Worm (Caenorhabditis elegans) whole organism, young adult: Measurements from ENCODE around the gene fbxc-28.

Experiments
- F39B2.1 ChIP-seq: fragments of 200-800 bp; sonication (Bioruptor generic); IDR thresholded peaks from 2 replicates; pipeline ENCODE4 v1.3.6; 2022; ENCODE audit warnings: missing genetic modification reagents, missing genetic modification characterization, missing compliant biosample characterization
- T26A5.8 ChIP-seq: sonication (generic microtip); optimal IDR thresholded peaks from 2 replicates; lab custom pipeline; 2016; ENCODE audit warnings: missing genetic modification characterization, missing compliant biosample characterization
- ama-1 ChIP-seq, 3 experiments: fragments of 150-350 bp in 1 of 3; sonication (generic microtip) in 2 of 3; optimal IDR thresholded peaks; 2 replicates each; lab custom pipeline; 2014 to 2018; ENCODE audit warnings: missing biosample characterization in 2 of 3, missing genetic modification characterization in 2 of 3, missing genetic modification reagents in 2 of 3
- aptf-2 ChIP-seq: fragments of 200-800 bp; sonication (Bioruptor generic); conservative IDR thresholded peaks from 2 replicates; pipeline ENCODE4 v1.3.6; 2022; ENCODE audit warnings: missing genetic modification reagents, missing genetic modification characterization, missing compliant biosample characterization
- attf-6 ChIP-seq: fragments of 200-800 bp; sonication (Bioruptor generic); IDR thresholded peaks from 2 replicates; pipeline ENCODE4 v1.3.6; 2022; ENCODE audit warnings: missing genetic modification reagents, missing genetic modification characterization, missing compliant biosample characterization
- hmg-1.2 ChIP-seq: fragments of 200-800 bp; sonication (Bioruptor generic); IDR thresholded peaks from 2 replicates; pipeline ENCODE4 v1.3.6; 2022; ENCODE audit warnings: missing genetic modification reagents, missing genetic modification characterization, missing compliant biosample characterization
- snpc-1.1 ChIP-seq: sonication (generic microtip); optimal IDR thresholded peaks from 2 replicates; lab custom pipeline; 2017; ENCODE audit warnings: missing genetic modification characterization, mild to moderate bottlenecking, missing compliant biosample characterization, antibody characterized with exemption, moderate library complexity, missing genotype, missing genetic modification reagents; ENCODE audit not compliant: insufficient read depth
- unc-62 ChIP-seq: fragments of 150-350 bp; optimal IDR thresholded peaks from 2 replicates; lab custom pipeline; 2014; ENCODE audit warnings: missing biosample characterization, missing genetic modification reagents, missing genetic modification characterization

DNA sequence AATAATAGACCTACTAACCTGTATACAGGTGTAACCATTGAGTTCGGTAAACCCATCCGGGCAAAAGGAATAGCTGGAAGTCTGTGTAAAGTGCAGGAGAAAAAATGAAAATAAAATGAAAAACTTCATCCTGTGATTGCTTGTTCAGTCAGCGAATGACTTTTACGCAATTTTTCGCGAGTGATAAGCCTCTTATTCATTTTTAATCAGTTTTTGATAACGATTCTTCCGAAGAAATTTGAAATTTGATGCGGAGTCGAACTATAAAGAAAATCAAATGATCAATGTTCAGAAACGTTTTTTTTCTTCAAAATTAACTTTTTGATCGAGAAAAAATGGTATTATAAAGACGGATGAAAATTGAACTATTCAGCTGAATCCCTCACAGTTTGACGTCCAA is 843 bp upstream of the fbxc-28 start:
- TF ChIP-seq snpc-1.1 = no peak
- no peak for TF ChIP-seq ama-1 (optimal IDR thresholded peaks at IDR 0.05; lab: Kevin White, UChicago)
- TF ChIP-seq ama-1 (GFP tag; optimal IDR thresholded peaks at IDR 0.05; lab: Kevin White, UChicago) = no peak
- no peak for TF ChIP-seq hmg-1.2 (GFP tag; lab: Robert Waterston, UW)
- no peak for TF ChIP-seq F39B2.1
- no peak for TF ChIP-seq unc-62 (GFP tag; lab: Kevin White, UChicago)
- TF ChIP-seq aptf-2 (GFP tag; lab: Robert Waterston, UW) = no peak
- TF ChIP-seq attf-6 (GFP tag; lab: Robert Waterston, UW) = no peak
- TF ChIP-seq T26A5.8 (tag; lab: Kevin White, UChicago) = no peak
